Fruit fly (Drosophila melanogaster) whole organism, embryonic: Measurements from ENCODE around the gene CG13896.
A peak's percentile ranks its signal among the peaks of the same experiment; 100 is the strongest.

ENCODE experiments used
- Aef1 ChIP-seq: fragments of 200-800 bp; sonication (Bioruptor generic); IDR thresholded peaks from 3 replicates; pipeline ENCODE4 v1.3.6; 2022; ENCODE audit warnings: missing biosample characterization, missing genetic modification characterization
- Atf3 ChIP-seq: fragments of 200-800 bp; sonication (Bioruptor generic); optimal IDR thresholded peaks from 3 replicates; lab custom pipeline; 2016; ENCODE audit warnings: missing biosample characterization, missing genetic modification characterization
- Atf6 ChIP-seq: fragments of 200-800 bp; sonication (Bioruptor generic); IDR thresholded peaks from 2 replicates; pipeline ENCODE4 v1.3.6; 2022; ENCODE audit warnings: missing biosample characterization, missing genetic modification characterization
- Bgb ChIP-seq: fragments of 200-800 bp; sonication (Bioruptor generic); IDR thresholded peaks from 2 replicates; pipeline ENCODE4 v1.3.6; 2022; ENCODE audit warnings: missing biosample characterization, missing genetic modification characterization; ENCODE audit not compliant: partially characterized antibody
- CG10543 ChIP-seq: fragments of 200-800 bp; sonication (Bioruptor generic); optimal IDR thresholded peaks from 3 replicates; lab custom pipeline; 2017; ENCODE audit warnings: missing biosample characterization, mild to moderate bottlenecking, missing genetic modification characterization, moderate library complexity
- CG11456 ChIP-seq: fragments of 200-800 bp; sonication (Bioruptor generic); IDR thresholded peaks from 3 replicates; pipeline ENCODE4 v1.3.6; 2022; ENCODE audit warnings: missing biosample characterization, missing genetic modification characterization
- CG11696 ChIP-seq: fragments of 200-800 bp; sonication (Bioruptor generic); IDR thresholded peaks from 2 replicates; pipeline ENCODE4 v1.3.6; 2022; ENCODE audit warnings: missing biosample characterization, missing genetic modification characterization
- CG13123 ChIP-seq: fragments of 200-800 bp; sonication (Bioruptor generic); optimal IDR thresholded peaks from 2 replicates; lab custom pipeline; 2016; ENCODE audit warnings: missing biosample characterization, missing genetic modification characterization
- CG14710 ChIP-seq: fragments of 200-800 bp; sonication (Bioruptor generic); optimal IDR thresholded peaks from 3 replicates; lab custom pipeline; 2019; ENCODE audit warnings: missing biosample characterization, mild to moderate bottlenecking, missing genetic modification characterization, moderate library complexity
- CG15011 ChIP-seq: fragments of 200-800 bp; sonication (Bioruptor generic); optimal IDR thresholded peaks from 3 replicates; lab custom pipeline; 2018; ENCODE audit warnings: missing biosample characterization, mild to moderate bottlenecking, missing genetic modification characterization
- CG17568 ChIP-seq: fragments of 200-800 bp; sonication (Bioruptor generic); optimal IDR thresholded peaks from 2 replicates; lab custom pipeline; 2018; ENCODE audit warnings: missing biosample characterization, mild to moderate bottlenecking, missing genetic modification characterization, moderate library complexity
- CG17802 ChIP-seq: fragments of 200-800 bp; sonication (Bioruptor generic); optimal IDR thresholded peaks from 2 replicates; lab custom pipeline; 2018; ENCODE audit warnings: missing biosample characterization, mild to moderate bottlenecking, missing genetic modification characterization, moderate library complexity
- CG2678 ChIP-seq: fragments of 200-800 bp; sonication (Bioruptor generic); optimal IDR thresholded peaks from 3 replicates; lab custom pipeline; 2019; ENCODE audit warnings: missing biosample characterization, mild to moderate bottlenecking, missing genetic modification characterization, moderate library complexity
- CG2712 ChIP-seq: fragments of 200-800 bp; optimal IDR thresholded peaks from 3 replicates; lab custom pipeline; 2019; ENCODE audit warnings: missing biosample characterization, mild to moderate bottlenecking, missing genetic modification characterization, moderate library complexity
- CG2875 ChIP-seq: fragments of 200-800 bp; sonication (Bioruptor generic); optimal IDR thresholded peaks from 2 replicates; lab custom pipeline; 2017; ENCODE audit warnings: missing biosample characterization, mild to moderate bottlenecking, missing genetic modification characterization, missing genetic modification reagents
- CG31224 ChIP-seq: fragments of 200-800 bp; sonication (Bioruptor generic); IDR thresholded peaks from 2 replicates; pipeline ENCODE4 v1.3.6; 2022; ENCODE audit warnings: missing biosample characterization, missing genetic modification characterization
- CG3407 ChIP-seq: fragments of 200-800 bp; sonication (Bioruptor generic); optimal IDR thresholded peaks from 2 replicates; lab custom pipeline; 2018; ENCODE audit warnings: missing biosample characterization, mild to moderate bottlenecking, missing genetic modification characterization
- CG4282 ChIP-seq: fragments of 200-800 bp; sonication (Bioruptor generic); optimal IDR thresholded peaks from 2 replicates; lab custom pipeline; 2016; ENCODE audit warnings: missing biosample characterization, missing genetic modification characterization
- CG6175 ChIP-seq: fragments of 200-800 bp; sonication (Bioruptor generic); IDR thresholded peaks from 3 replicates; pipeline ENCODE4 v1.3.6; 2022; ENCODE audit warnings: missing biosample characterization, missing genetic modification characterization
- CG6791 ChIP-seq: fragments of 200-800 bp; sonication (Bioruptor generic); IDR thresholded peaks from 3 replicates; pipeline ENCODE4 v1.3.6; 2022; ENCODE audit warnings: missing biosample characterization, missing genetic modification characterization; ENCODE audit not compliant: partially characterized antibody
- CG7357 ChIP-seq: fragments of 200-800 bp; sonication (Bioruptor generic); IDR thresholded peaks from 3 replicates; pipeline ENCODE4 v1.3.6; 2022; ENCODE audit warnings: missing biosample characterization, missing genetic modification characterization
- CG9876 ChIP-seq: fragments of 200-800 bp; sonication (Bioruptor generic); optimal IDR thresholded peaks from 2 replicates; lab custom pipeline; 2016; ENCODE audit warnings: missing biosample characterization, missing genetic modification characterization
- CTCF ChIP-seq: fragments of 200-800 bp; sonication (Bioruptor generic); optimal IDR thresholded peaks from 2 replicates; lab custom pipeline; 2017; ENCODE audit warnings: missing biosample characterization, mild to moderate bottlenecking, missing genetic modification characterization, moderate library complexity
- Doc2 ChIP-seq: fragments of 200-800 bp; sonication (Bioruptor generic); IDR thresholded peaks from 2 replicates; pipeline ENCODE4 v1.3.6; 2022; ENCODE audit warnings: missing biosample characterization, missing genetic modification characterization
- E2f2 ChIP-seq: fragments of 200-800 bp; sonication (Bioruptor generic); IDR thresholded peaks from 2 replicates; pipeline ENCODE4 v1.3.6; 2022; ENCODE audit warnings: missing biosample characterization, missing genetic modification characterization
- H15 ChIP-seq: fragments of 200-800 bp; sonication (Bioruptor generic); IDR thresholded peaks from 3 replicates; pipeline ENCODE4 v1.3.6; 2022; ENCODE audit warnings: missing biosample characterization, missing genetic modification characterization
- HLH54F ChIP-seq: fragments of 200-800 bp; sonication (Bioruptor generic); optimal IDR thresholded peaks from 3 replicates; lab custom pipeline; 2016; ENCODE audit warnings: missing biosample characterization, missing genetic modification characterization
- Hmr ChIP-seq: fragments of 200-800 bp; sonication (Bioruptor generic); optimal IDR thresholded peaks from 3 replicates; lab custom pipeline; 2017; ENCODE audit warnings: mild to moderate bottlenecking, missing biosample characterization, missing genetic modification reagents, missing genetic modification characterization
- Hr78 ChIP-seq, 2 experiments: fragments of 200-800 bp in 1 of 2; fragments of >200 bp in 1 of 2; sonication (Bioruptor generic) in 1 of 2; optimal IDR thresholded peaks; 2 replicates each; lab custom pipeline; 2017 to 2019; ENCODE audit warnings: missing biosample characterization in 2 of 2, missing genetic modification characterization in 2 of 2, mild to moderate bottlenecking in 1 of 2, moderate library complexity in 1 of 2
- Kr ChIP-seq: fragments of 200-800 bp; sonication (Bioruptor generic); optimal IDR thresholded peaks from 2 replicates; lab custom pipeline; 2017; ENCODE audit warnings: missing biosample characterization, mild to moderate bottlenecking, missing genetic modification characterization
- Mad ChIP-seq: fragments of 200-800 bp; sonication (Bioruptor generic); optimal IDR thresholded peaks from 2 replicates; lab custom pipeline; 2016; ENCODE audit warnings: missing biosample characterization, missing genetic modification characterization
- NC2β ChIP-seq: fragments of 200-800 bp; sonication (Bioruptor generic); optimal IDR thresholded peaks from 2 replicates; lab custom pipeline; 2016; ENCODE audit warnings: missing biosample characterization, missing genetic modification characterization
- Poxn ChIP-seq: fragments of 200-800 bp; sonication (Bioruptor generic); IDR thresholded peaks from 2 replicates; pipeline ENCODE4 v1.3.6; 2022; ENCODE audit warnings: missing biosample characterization, missing genetic modification characterization
- Ptx1 ChIP-seq: fragments of 200-800 bp; sonication (Bioruptor generic); IDR thresholded peaks from 2 replicates; pipeline ENCODE4 v1.3.6; 2022; ENCODE audit warnings: missing biosample characterization, missing genetic modification characterization
- al ChIP-seq: fragments of 200-800 bp; sonication (Bioruptor generic); IDR thresholded peaks from 2 replicates; pipeline ENCODE4 v1.3.6; 2022; ENCODE audit warnings: missing biosample characterization, missing genetic modification characterization
- crp ChIP-seq, 2 experiments: fragments of 200-800 bp; sonication (Bioruptor generic); optimal IDR thresholded peaks; 2 replicates in 1 of 2; 3 replicates in 1 of 2; lab custom pipeline; 2017; ENCODE audit warnings: missing biosample characterization in 2 of 2, missing genetic modification characterization in 2 of 2, mild to moderate bottlenecking in 1 of 2, moderate library complexity in 1 of 2
- fru ChIP-seq: fragments of >200 bp; optimal IDR thresholded peaks from 2 replicates; lab custom pipeline; 2017
- grau ChIP-seq: fragments of 200-800 bp; optimal IDR thresholded peaks from 3 replicates; lab custom pipeline; 2019; ENCODE audit warnings: missing biosample characterization, mild to moderate bottlenecking, missing genetic modification characterization, moderate library complexity
- grn ChIP-seq: fragments of 200-800 bp; sonication (Bioruptor generic); optimal IDR thresholded peaks from 3 replicates; lab custom pipeline; 2017; ENCODE audit warnings: missing biosample characterization, missing genetic modification characterization
- gsb ChIP-seq: fragments of 200-800 bp; sonication (Bioruptor generic); IDR thresholded peaks from 2 replicates; pipeline ENCODE4 v1.3.6; 2022; ENCODE audit warnings: missing biosample characterization, missing genetic modification characterization
- h ChIP-seq: fragments of >200 bp; optimal IDR thresholded peaks from 2 replicates; lab custom pipeline; 2017
- nmo ChIP-seq: fragments of 200-800 bp; sonication (Bioruptor generic); optimal IDR thresholded peaks from 2 replicates; lab custom pipeline; 2018; ENCODE audit warnings: missing biosample characterization, mild to moderate bottlenecking, missing genetic modification characterization, moderate library complexity
- odd ChIP-seq: fragments of 200-800 bp; sonication (Bioruptor generic); optimal IDR thresholded peaks from 2 replicates; lab custom pipeline; 2017; ENCODE audit warnings: missing biosample characterization, mild to moderate bottlenecking, missing genetic modification characterization
- pb ChIP-seq: fragments of 200-800 bp; sonication (Bioruptor generic); optimal IDR thresholded peaks from 3 replicates; lab custom pipeline; 2016; ENCODE audit warnings: missing biosample characterization, missing genetic modification characterization
- prd ChIP-seq, 3 experiments: fragments of >200 bp in 2 of 3; fragments of 200-800 bp in 1 of 3; sonication (Bioruptor generic) in 1 of 3; optimal IDR thresholded peaks in 2 of 3; IDR thresholded peaks in 1 of 3; 2 replicates in 2 of 3; 3 replicates in 1 of 3; pipeline versions ENCODE4 v1.3.6 to Lab custom; 2017 to 2022; ENCODE audit warnings: missing biosample characterization in 1 of 3, missing genetic modification characterization in 1 of 3
- pros ChIP-seq: fragments of 200-800 bp; sonication (Bioruptor generic); optimal IDR thresholded peaks from 3 replicates; lab custom pipeline; 2019; ENCODE audit warnings: missing biosample characterization, mild to moderate bottlenecking, missing genetic modification characterization, moderate library complexity
- pzg ChIP-seq: fragments of 200-800 bp; sonication (Bioruptor generic); optimal IDR thresholded peaks from 3 replicates; lab custom pipeline; 2018; ENCODE audit warnings: missing biosample characterization, mild to moderate bottlenecking, missing genetic modification characterization, moderate library complexity
- ranshi ChIP-seq: fragments of 200-800 bp; sonication (Bioruptor generic); IDR thresholded peaks from 2 replicates; pipeline ENCODE4 v1.3.6; 2022; ENCODE audit warnings: missing biosample characterization, missing genetic modification characterization
- sisA ChIP-seq: fragments of 200-800 bp; sonication (Bioruptor generic); IDR thresholded peaks from 2 replicates; pipeline ENCODE4 v1.3.6; 2022; ENCODE audit warnings: missing biosample characterization, missing genetic modification characterization
- so ChIP-seq: fragments of 200-800 bp; sonication (Bioruptor generic); IDR thresholded peaks from 3 replicates; pipeline ENCODE4 v1.3.6; 2022; ENCODE audit warnings: missing biosample characterization, missing genetic modification characterization
- trh ChIP-seq: fragments of 200-800 bp; sonication (Bioruptor generic); optimal IDR thresholded peaks from 2 replicates; lab custom pipeline; 2016; ENCODE audit warnings: missing biosample characterization, missing genetic modification characterization
- unpg ChIP-seq: fragments of 200-800 bp; sonication (Bioruptor generic); optimal IDR thresholded peaks from 3 replicates; lab custom pipeline; 2018; ENCODE audit warnings: missing biosample characterization, mild to moderate bottlenecking, missing genetic modification characterization, moderate library complexity
- vfl ChIP-seq: fragments of 200-800 bp; sonication (Bioruptor generic); optimal IDR thresholded peaks from 2 replicates; lab custom pipeline; 2016; ENCODE audit warnings: missing biosample characterization, missing genetic modification characterization

Gene CG13896

DNA sequence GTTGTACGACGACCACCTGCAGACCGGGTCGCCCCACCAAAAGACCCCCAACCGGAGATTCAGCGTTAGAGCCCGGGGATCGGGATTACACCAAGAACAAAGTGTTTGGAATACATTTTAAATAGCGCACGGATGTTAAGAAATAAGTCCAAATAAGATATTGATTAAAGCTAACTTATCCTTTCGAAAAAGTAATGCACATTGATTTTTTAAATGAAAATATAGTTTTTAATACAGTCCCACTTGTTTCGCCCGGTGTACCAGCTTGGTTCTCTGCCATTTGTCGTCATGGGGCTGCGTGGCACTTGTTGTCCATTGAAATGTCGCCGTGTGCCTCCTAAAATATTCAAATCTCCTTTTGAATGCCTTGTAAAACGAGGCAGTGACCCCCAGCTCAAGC is 9.4 kb upstream of the CG13896 start (continued):
- no peak for TF ChIP-seq prd (optimal IDR thresholded peaks at IDR 0.05; lab: Kevin White, UChicago)
- TF ChIP-seq prd (GFP tag; IDR thresholded peaks at IDR 0.05; lab: Robert Waterston, UW): peak; percentile 33; the same call in 1 of the 3 replicates
- TF ChIP-seq Aef1 (GFP tag; lab: Robert Waterston, UW): no peak
- peak; percentile 31; the same call in 1 of the 2 replicates for TF ChIP-seq Ptx1 (GFP tag; lab: Robert Waterston, UW)
- TF ChIP-seq so (GFP tag; lab: Robert Waterston, UW): no peak
- TF ChIP-seq CG10543: no peak
- TF ChIP-seq H15 (GFP tag; lab: Robert Waterston, UW): no peak
- no peak for TF ChIP-seq Hmr
- TF ChIP-seq Hr78 (GFP tag; optimal IDR thresholded peaks at IDR 0.05; lab: Kevin White, UChicago): no peak
- TF ChIP-seq NC2β (GFP tag; lab: Kevin White, UChicago): no peak
- no peak for TF ChIP-seq CG15011
- TF ChIP-seq crp (GFP tag; optimal IDR thresholded peaks at IDR 0.05; lab: Kevin White, UChicago): no peak
- no peak for TF ChIP-seq CG9876 (GFP tag; lab: Kevin White, UChicago)
- TF ChIP-seq Atf3 (GFP tag; lab: Kevin White, UChicago): no peak
- TF ChIP-seq E2f2 (GFP tag; lab: Robert Waterston, UW): 0 out of 2 replicates have a peak, but pooled peaks have one; percentile 26
- no peak for TF ChIP-seq pb (GFP tag; lab: Kevin White, UChicago)
- peak; percentile 38 for TF ChIP-seq nmo (GFP tag; lab: Kevin White, UChicago)
- TF ChIP-seq unpg (GFP tag; lab: Kevin White, UChicago): peak; percentile 61
- peak; percentile 35; the same call in 1 of the 2 replicates for TF ChIP-seq sisA
- TF ChIP-seq CG2678 (tag; lab: Kevin White, UChicago): peak; percentile 26
- TF ChIP-seq CG17568 (GFP tag; lab: Kevin White, UChicago): no peak
- TF ChIP-seq vfl (GFP tag; lab: Kevin White, UChicago): no peak
- no peak for TF ChIP-seq gsb (GFP tag; lab: Robert Waterston, UW)
- TF ChIP-seq Kr (GFP tag; lab: Kevin White, UChicago): no peak
- no peak for TF ChIP-seq CG4282 (GFP tag; lab: Kevin White, UChicago)
- TF ChIP-seq ranshi (GFP tag; lab: Robert Waterston, UW): no peak; the same call in 1 of the 2 replicates
- peak; percentile 62 for TF ChIP-seq CG2875 (GFP tag; lab: Kevin White, UChicago)
- no peak for TF ChIP-seq fru (lab: Kevin White, UChicago)
- no peak for TF ChIP-seq Atf6
- TF ChIP-seq grau (tag; lab: Kevin White, UChicago): no peak
- TF ChIP-seq CG2712 (tag; lab: Kevin White, UChicago): peak; percentile 55
- TF ChIP-seq Bgb (GFP tag; lab: Robert Waterston, UW): no peak
- no peak for TF ChIP-seq CG11456
- TF ChIP-seq trh (GFP tag; lab: Kevin White, UChicago): no peak
- no peak for TF ChIP-seq CG7357 (GFP tag; lab: Robert Waterston, UW)
- no peak for TF ChIP-seq al (GFP tag; lab: Robert Waterston, UW)
- peak; percentile 29 for TF ChIP-seq CG14710 (tag; lab: Kevin White, UChicago)
- TF ChIP-seq CG6175: no peak
- TF ChIP-seq Doc2 (GFP tag; lab: Robert Waterston, UW): no peak
- TF ChIP-seq pros (GFP tag; lab: Kevin White, UChicago): no peak
- no peak for TF ChIP-seq CG13123 (GFP tag; lab: Kevin White, UChicago)
- TF ChIP-seq pzg (GFP tag; lab: Kevin White, UChicago): no peak
- no peak for TF ChIP-seq CG6791 (GFP tag; lab: Robert Waterston, UW)
- TF ChIP-seq Mad (GFP tag; lab: Kevin White, UChicago): no peak
- TF ChIP-seq HLH54F (GFP tag; lab: Kevin White, UChicago): no peak
- no peak for TF ChIP-seq CG17802 (tag; lab: Kevin White, UChicago)
- TF ChIP-seq grn: no peak
- TF ChIP-seq CG31224 (GFP tag; lab: Robert Waterston, UW): no peak
- TF ChIP-seq h: no peak
- no peak for TF ChIP-seq Poxn (GFP tag; lab: Robert Waterston, UW)
- TF ChIP-seq CTCF: no peak
- peak; percentile 29 for TF ChIP-seq CG3407 (GFP tag; lab: Kevin White, UChicago)
- TF ChIP-seq CG11696 (GFP tag; lab: Robert Waterston, UW): no peak
- no peak for TF ChIP-seq odd
